Worm (Caenorhabditis elegans) whole organism, L4 larva: Measurements from ENCODE around the gene gst-15.

Experiments
- F49E8.2 ChIP-seq: sonication (generic microtip); optimal IDR thresholded peaks from 2 replicates; lab custom pipeline; 2016; ENCODE audit warnings: missing compliant biosample characterization, mild to moderate bottlenecking, missing genetic modification characterization, borderline replicate concordance
- ces-1 ChIP-seq: fragments of 150-350 bp; sonication (generic microtip); optimal IDR thresholded peaks from 4 replicates; lab custom pipeline; 2014; ENCODE audit warnings: missing biosample characterization, missing genetic modification reagents, missing genetic modification characterization
- dmd-8 ChIP-seq: fragments of 200-800 bp; sonication (Bioruptor generic); IDR thresholded peaks from 2 replicates; pipeline ENCODE4 v1.3.6; 2022; ENCODE audit warnings: missing genetic modification characterization, missing compliant biosample characterization
- duxl-1 ChIP-seq: sonication (generic microtip); optimal IDR thresholded peaks from 2 replicates; lab custom pipeline; 2016; ENCODE audit warnings: mild to moderate bottlenecking, missing genetic modification characterization, moderate library complexity, missing compliant biosample characterization; ENCODE audit not compliant: poor library complexity
- hlh-11 ChIP-seq: fragments of 200-800 bp; sonication (Bioruptor generic); optimal IDR thresholded peaks from 2 replicates; lab custom pipeline; 2018; ENCODE audit warnings: mild to moderate bottlenecking, missing genetic modification characterization, missing compliant biosample characterization
- jun-1 ChIP-seq: fragments of 150-350 bp; optimal IDR thresholded peaks from 2 replicates; lab custom pipeline; 2014; ENCODE audit warnings: missing biosample characterization, missing genetic modification reagents, missing genetic modification characterization
- lin-29 ChIP-seq: fragments of 200-800 bp; sonication (Bioruptor generic); IDR thresholded peaks from 2 replicates; pipeline ENCODE4 v1.3.6; 2022; ENCODE audit warnings: missing genetic modification reagents, missing genetic modification characterization, missing compliant biosample characterization
- mdt-29 ChIP-seq: fragments of 200-800 bp; sonication (Bioruptor generic); IDR thresholded peaks from 2 replicates; pipeline ENCODE4 v1.3.6; 2022; ENCODE audit warnings: missing genetic modification reagents, missing genetic modification characterization, missing compliant biosample characterization
- tag-97 ChIP-seq: fragments of 200-800 bp; sonication (Bioruptor generic); IDR thresholded peaks from 2 replicates; pipeline ENCODE4 v1.3.6; 2022; ENCODE audit warnings: missing genetic modification characterization, missing compliant biosample characterization

The gst-15 gene

ce11 chrII:13567871-13568270 is 45.1 kb downstream of the gst-15 start, which contains the start of gene Y48E1B.3:
Gene Y48E1B.3 (minus strand): TSS chrII:13567971.
- TF ChIP-seq dmd-8 (no peak), duxl-1 (tag; lab: Kevin White, UChicago) (no peak), mdt-29 (GFP tag; lab: Robert Waterston, UW) (no peak), ces-1 (GFP tag; lab: Kevin White, UChicago) (no peak), tag-97 (GFP tag; lab: Robert Waterston, UW) (no peak), F49E8.2 (no peak), jun-1 (no peak), hlh-11 (no peak), lin-29 (GFP tag; lab: Robert Waterston, UW) (no peak)
